Worm (Caenorhabditis elegans) whole organism, young adult: ENCODE results near the gene clec-140.

ENCODE experiments used
- B0035.1 ChIP-seq: sonication (generic microtip); optimal IDR thresholded peaks from 2 replicates; lab custom pipeline; 2016; ENCODE audit warnings: missing genetic modification characterization, mild to moderate bottlenecking, missing compliant biosample characterization, missing genotype, missing genetic modification reagents
- T26A5.8 ChIP-seq: sonication (generic microtip); optimal IDR thresholded peaks from 2 replicates; lab custom pipeline; 2016; ENCODE audit warnings: missing genetic modification characterization, missing compliant biosample characterization
- ZK185.1 ChIP-seq: sonication (generic microtip); optimal IDR thresholded peaks from 2 replicates; lab custom pipeline; 2016; ENCODE audit warnings: mild to moderate bottlenecking, missing genetic modification characterization, missing compliant biosample characterization; ENCODE audit not compliant: poor library complexity, severe bottlenecking
- gei-17 ChIP-seq: fragments of 200-800 bp; sonication (Bioruptor generic); optimal IDR thresholded peaks from 2 replicates; lab custom pipeline; 2018; ENCODE audit warnings: mild to moderate bottlenecking, missing genetic modification characterization, missing compliant biosample characterization
- mel-28 ChIP-seq: sonication (generic microtip); optimal IDR thresholded peaks from 2 replicates; lab custom pipeline; 2016; ENCODE audit warnings: borderline replicate concordance, mild to moderate bottlenecking, missing genetic modification characterization, missing compliant biosample characterization
- nhr-90 ChIP-seq: sonication (generic microtip); optimal IDR thresholded peaks from 2 replicates; lab custom pipeline; 2016; ENCODE audit warnings: missing genotype, mild to moderate bottlenecking, missing genetic modification characterization, missing compliant biosample characterization
- pha-4 ChIP-seq: fragments of 150-350 bp; sonication (generic microtip); optimal IDR thresholded peaks from 2 replicates; lab custom pipeline; 2014; ENCODE audit warnings: missing biosample characterization, missing genetic modification reagents, missing genetic modification characterization
- rec-8 ChIP-seq, 2 experiments: sonication (generic microtip); optimal IDR thresholded peaks; 2 replicates each; lab custom pipeline; 2016; ENCODE audit warnings: mild to moderate bottlenecking in 2 of 2, missing genetic modification characterization in 2 of 2, missing genetic modification reagents in 2 of 2, missing genotype in 2 of 2, missing biosample characterization in 1 of 2, missing compliant biosample characterization in 1 of 2, moderate library complexity in 1 of 2
- unc-62 ChIP-seq: fragments of 150-350 bp; optimal IDR thresholded peaks from 2 replicates; lab custom pipeline; 2014; ENCODE audit warnings: missing biosample characterization, missing genetic modification reagents, missing genetic modification characterization
- ztf-22 ChIP-seq: fragments of 200-800 bp; sonication (Bioruptor generic); optimal IDR thresholded peaks from 2 replicates; lab custom pipeline; 2018; ENCODE audit warnings: mild to moderate bottlenecking, missing genetic modification characterization, moderate library complexity, missing compliant biosample characterization

DNA sequence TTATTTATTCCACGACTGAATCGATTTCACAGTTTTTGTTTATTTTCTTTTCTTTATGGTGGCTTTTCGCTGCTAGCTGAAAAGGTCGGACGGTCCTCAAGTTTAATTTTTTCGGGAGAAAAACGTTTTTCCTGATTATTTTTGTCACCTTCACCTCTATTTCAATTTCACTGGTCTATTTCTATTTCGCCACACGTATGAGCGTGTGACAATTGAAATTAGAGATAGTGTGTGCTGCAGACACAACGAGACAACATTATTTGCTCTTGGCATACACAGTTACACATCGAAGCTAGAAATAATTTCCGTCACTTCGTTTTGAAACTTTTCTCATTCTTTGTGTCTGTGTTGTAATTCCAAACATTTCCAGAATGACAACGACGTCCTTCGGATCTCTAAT lies 42.8 kb downstream of the clec-140 start, which contains the start of gene F41C3.8:
- TF ChIP-seq B0035.1: no peak
- TF ChIP-seq ztf-22 (GFP tag; lab: Kevin White, UChicago): no peak
- TF ChIP-seq nhr-90 (tag; lab: Kevin White, UChicago): no peak
- TF ChIP-seq T26A5.8 (tag; lab: Kevin White, UChicago): no peak
- no peak for TF ChIP-seq mel-28 (tag; lab: Kevin White, UChicago)
- TF ChIP-seq pha-4 (tag; lab: Kevin White, UChicago): no peak
- no peak for TF ChIP-seq rec-8 (tag; optimal IDR thresholded peaks at IDR 0.05; lab: Kevin White, UChicago)
- no peak for TF ChIP-seq gei-17
- TF ChIP-seq ZK185.1 (tag; lab: Kevin White, UChicago): no peak
- TF ChIP-seq unc-62 (GFP tag; lab: Kevin White, UChicago): no peak
